Worm (Caenorhabditis elegans) whole organism, L2 larva: ENCODE data around the gene npr-12.

Experiments used
- aly-2 ChIP-seq: fragments of 150-350 bp; optimal IDR thresholded peaks from 2 replicates; lab custom pipeline; 2014; ENCODE audit warnings: missing biosample characterization, missing genetic modification characterization
- egl-27 ChIP-seq: sonication (generic microtip); optimal IDR thresholded peaks from 3 replicates; lab custom pipeline; 2017; ENCODE audit warnings: missing biosample characterization, missing genetic modification reagents, missing genetic modification characterization
- gmeb-1 ChIP-seq: fragments of 150-350 bp; optimal IDR thresholded peaks from 2 replicates; lab custom pipeline; 2014; ENCODE audit warnings: missing biosample characterization, missing genetic modification characterization
- lin-39 ChIP-seq: fragments of 150-350 bp; optimal IDR thresholded peaks from 2 replicates; lab custom pipeline; 2014; ENCODE audit warnings: missing biosample characterization, missing genetic modification reagents, missing genetic modification characterization
- lsy-2 ChIP-seq, 2 experiments: fragments of 150-350 bp in 1 of 2; sonication (generic microtip) in 1 of 2; optimal IDR thresholded peaks; 2 replicates each; lab custom pipeline; 2014 to 2017; ENCODE audit warnings: missing biosample characterization in 2 of 2, missing genetic modification characterization in 2 of 2
- mab-5 ChIP-seq: fragments of 150-350 bp; optimal IDR thresholded peaks from 2 replicates; lab custom pipeline; 2014; ENCODE audit warnings: missing biosample characterization, missing genetic modification characterization
- nhr-23 ChIP-seq: fragments of 150-350 bp; optimal IDR thresholded peaks from 2 replicates; lab custom pipeline; 2014; ENCODE audit warnings: missing biosample characterization, missing genetic modification reagents, missing genetic modification characterization
- nhr-237 ChIP-seq: fragments of 150-350 bp; optimal IDR thresholded peaks from 2 replicates; lab custom pipeline; 2014; ENCODE audit warnings: missing biosample characterization, missing genetic modification characterization
- sma-3 ChIP-seq: sonication (generic microtip); optimal IDR thresholded peaks from 2 replicates; lab custom pipeline; 2016; ENCODE audit warnings: missing genetic modification reagents, missing genetic modification characterization, missing compliant biosample characterization
- unc-39 ChIP-seq: fragments of 150-350 bp; optimal IDR thresholded peaks from 2 replicates; lab custom pipeline; 2014; ENCODE audit warnings: missing biosample characterization, missing genetic modification characterization
- unc-62 ChIP-seq: fragments of 150-350 bp; optimal IDR thresholded peaks from 2 replicates; lab custom pipeline; 2014; ENCODE audit warnings: missing biosample characterization, missing genetic modification reagents, missing genetic modification characterization

- TF ChIP-seq lin-39: no peak
- no peak for TF ChIP-seq egl-27
- no peak for TF ChIP-seq lsy-2 (tag; optimal IDR thresholded peaks at IDR 0.05; lab: Kevin White, UChicago)
- no peak for TF ChIP-seq unc-39 (tag; lab: Kevin White, UChicago)
- no peak for TF ChIP-seq aly-2 (tag; lab: Kevin White, UChicago)
- TF ChIP-seq mab-5: no peak
- TF ChIP-seq nhr-237 (tag; lab: Kevin White, UChicago): no peak
- TF ChIP-seq gmeb-1 (tag; lab: Kevin White, UChicago): no peak
- no peak for TF ChIP-seq sma-3 (GFP tag; lab: Kevin White, UChicago)
- no peak for TF ChIP-seq unc-62 (GFP tag; lab: Kevin White, UChicago)
- TF ChIP-seq nhr-23 (tag; lab: Kevin White, UChicago): no peak
Observed at ce11 chrIV:6920063-6920462, 17.4 kb downstream of the npr-12 start, which contains the start of gene T22D1.18.
